Worm (Caenorhabditis elegans) whole organism, L2 larva: ENCODE data around the gene tam-1.

Source experiments
- C34F6.9 ChIP-seq: fragments of 150-350 bp; optimal IDR thresholded peaks from 2 replicates; lab custom pipeline; 2014; ENCODE audit warnings: missing biosample characterization, missing genetic modification characterization
- R02D3.7 ChIP-seq: fragments of 150-350 bp; optimal IDR thresholded peaks from 2 replicates; lab custom pipeline; 2014; ENCODE audit warnings: missing biosample characterization, missing genetic modification characterization
- ama-1 ChIP-seq: fragments of 150-350 bp; optimal IDR thresholded peaks from 2 replicates; lab custom pipeline; 2018; ENCODE audit warnings: inconsistent platforms
- ceh-16 ChIP-seq: fragments of 150-350 bp; optimal IDR thresholded peaks from 2 replicates; lab custom pipeline; 2014; ENCODE audit warnings: missing biosample characterization, missing genetic modification characterization
- lin-13 ChIP-seq: fragments of 150-350 bp; optimal IDR thresholded peaks from 2 replicates; lab custom pipeline; 2014; ENCODE audit warnings: missing biosample characterization, missing genetic modification reagents, missing genetic modification characterization
- lsy-2 ChIP-seq, 2 experiments: fragments of 150-350 bp in 1 of 2; sonication (generic microtip) in 1 of 2; optimal IDR thresholded peaks; 2 replicates each; lab custom pipeline; 2014 to 2017; ENCODE audit warnings: missing biosample characterization in 2 of 2, missing genetic modification characterization in 2 of 2
- nhr-11 ChIP-seq: fragments of 150-350 bp; optimal IDR thresholded peaks from 2 replicates; lab custom pipeline; 2014; ENCODE audit warnings: missing biosample characterization, missing genetic modification characterization
- ztf-11 ChIP-seq: sonication (generic microtip); optimal IDR thresholded peaks from 2 replicates; lab custom pipeline; 2017; ENCODE audit warnings: missing biosample characterization, missing genetic modification characterization

- no peak for TF ChIP-seq R02D3.7 (tag; lab: Kevin White, UChicago)
- no peak for TF ChIP-seq nhr-11 (tag; lab: Kevin White, UChicago)
- TF ChIP-seq ztf-11 (tag; lab: Kevin White, UChicago): no peak
- no peak for TF ChIP-seq lsy-2 (tag; optimal IDR thresholded peaks at IDR 0.05; lab: Kevin White, UChicago)
- no peak for TF ChIP-seq ceh-16
- no peak for TF ChIP-seq C34F6.9 (tag; lab: Kevin White, UChicago)
- TF ChIP-seq ama-1 (lab: Kevin White, UChicago): no peak
- no peak for TF ChIP-seq lin-13 (GFP tag; lab: Kevin White, UChicago)
Observed at ce11 chrV:4934406-4934805, 28.5 kb downstream of the tam-1 start, which contains the start of gene catp-2.
